ENCODE assay signal across 1 fruit fly cellular context in the genomic region with DNA sequence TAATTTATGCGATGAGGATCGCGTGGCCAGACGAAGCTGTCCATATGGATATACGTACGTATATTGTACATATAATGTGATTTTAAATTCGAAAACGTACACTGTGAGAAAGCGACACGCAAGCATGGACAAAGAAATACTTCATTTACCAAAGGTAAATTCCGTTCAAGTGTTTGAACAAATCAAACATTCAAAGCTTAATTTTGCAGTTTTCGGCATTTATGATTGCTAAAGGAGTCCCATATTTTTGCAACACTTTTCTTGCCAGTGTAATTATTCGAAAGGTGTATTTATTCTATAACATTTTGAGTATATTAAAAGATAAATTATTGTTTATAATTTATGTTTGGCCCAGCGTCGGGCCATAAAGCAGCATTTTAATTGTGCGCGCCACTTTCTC.
TF ChIP-seq lines count a peak whose summit lies in the region.

No protein-coding gene starts in this region.

TF ChIP-seq in whole organism, embryonic, 481 proteins besides CTCF, POLR2A, EP300 and RAD21 (continued from another document):
- TF ChIP-seq unpg (GFP tag; optimal IDR thresholded peaks at IDR 0.05; lab: Kevin White, UChicago): peak; percentile 44
- TF ChIP-seq CG6175 (GFP tag; IDR thresholded peaks at IDR 0.05; lab: Robert Waterston, UW): no peak
- no peak for TF ChIP-seq inv (GFP tag; IDR thresholded peaks at IDR 0.05; lab: Robert Waterston, UW; ENCODE audit: partially characterized antibody)
- no peak for TF ChIP-seq CG8765 (GFP tag; IDR thresholded peaks at IDR 0.05; lab: Robert Waterston, UW)
- peak; percentile 47 for TF ChIP-seq CG11504 (tag; optimal IDR thresholded peaks at IDR 0.05; lab: Kevin White, UChicago)
- TF ChIP-seq eyg (GFP tag; optimal IDR thresholded peaks at IDR 0.05; lab: Kevin White, UChicago): no peak
- no peak for TF ChIP-seq CG16863 (GFP tag; optimal IDR thresholded peaks at IDR 0.05; lab: Kevin White, UChicago)
- no peak for TF ChIP-seq CG3065 (GFP tag; optimal IDR thresholded peaks at IDR 0.05; lab: Kevin White, UChicago)
